Worm (Caenorhabditis elegans) whole organism, midembryonic: ENCODE data around the gene T12A2.3.

Experiments
- T22C8.4 ChIP-seq: fragments of 200-800 bp; sonication (Bioruptor generic); IDR thresholded peaks from 2 replicates; pipeline ENCODE4 v1.3.6; 2022; ENCODE audit warnings: missing genetic modification characterization, missing compliant biosample characterization
- cog-1 ChIP-seq: sonication (generic microtip); optimal IDR thresholded peaks from 2 replicates; lab custom pipeline; 2016; ENCODE audit warnings: missing genetic modification characterization, missing compliant biosample characterization
- flt-1 ChIP-seq: fragments of 200-800 bp; sonication (Bioruptor generic); IDR thresholded peaks from 2 replicates; pipeline ENCODE4 v1.3.6; 2022; ENCODE audit warnings: missing genetic modification characterization, missing compliant biosample characterization
- klf-2 ChIP-seq: fragments of 200-800 bp; sonication (Bioruptor generic); conservative IDR thresholded peaks from 2 replicates; pipeline ENCODE4 v1.3.6; 2022; ENCODE audit warnings: missing genetic modification reagents, missing genetic modification characterization, missing compliant biosample characterization
- med-1 ChIP-seq: sonication (generic microtip); optimal IDR thresholded peaks from 2 replicates; lab custom pipeline; 2017; ENCODE audit warnings: missing genetic modification characterization, mild to moderate bottlenecking, missing compliant biosample characterization, antibody characterized with exemption, missing genetic modification reagents; ENCODE audit not compliant: insufficient read depth
- ref-1 ChIP-seq: fragments of 200-800 bp; sonication (Bioruptor generic); conservative IDR thresholded peaks from 2 replicates; pipeline ENCODE4 v1.3.6; 2022; ENCODE audit warnings: missing genetic modification reagents, missing genetic modification characterization, missing compliant biosample characterization
- tab-1 ChIP-seq: fragments of 200-800 bp; sonication (Bioruptor generic); IDR thresholded peaks from 2 replicates; pipeline ENCODE4 v1.3.6; 2022; ENCODE audit warnings: missing genetic modification characterization, missing compliant biosample characterization
- ztf-23 ChIP-seq: fragments of 200-800 bp; sonication (Bioruptor generic); IDR thresholded peaks from 2 replicates; pipeline ENCODE4 v1.3.6; 2022; ENCODE audit warnings: missing genetic modification reagents, missing genetic modification characterization, missing compliant biosample characterization
- ztf-29 ChIP-seq: fragments of 200-800 bp; sonication (Bioruptor generic); IDR thresholded peaks from 2 replicates; pipeline ENCODE4 v1.3.6; 2022; ENCODE audit warnings: missing genetic modification reagents, missing genetic modification characterization, missing compliant biosample characterization

The T12A2.3 gene

DNA sequence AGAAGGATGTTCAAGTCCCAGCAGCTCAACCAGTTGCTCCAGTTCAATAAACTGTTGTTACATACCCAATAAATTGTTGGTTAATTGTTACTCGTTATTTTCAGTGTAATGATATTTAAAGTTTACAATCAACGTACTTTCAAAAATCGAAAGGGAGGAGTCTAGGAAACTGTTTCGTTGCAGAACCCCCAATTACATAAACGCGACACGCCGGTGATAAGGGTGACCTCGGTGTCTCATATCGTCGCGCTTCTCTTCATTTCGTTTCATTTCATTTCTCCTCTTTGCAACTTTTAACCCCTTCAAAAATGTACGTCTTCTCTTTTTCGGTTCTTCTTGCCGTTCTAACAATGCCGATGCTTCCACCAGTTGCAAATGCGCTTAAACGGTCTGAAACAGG lies 32.7 kb upstream of the T12A2.3 start, which contains the start of gene C23G10.2:
Gene C23G10.2 (plus strand): TSS at position 184 of the 400 bp plus-strand sequence.
- TF ChIP-seq T22C8.4 (no peak), med-1 (no peak), flt-1 (no peak), cog-1 (tag; lab: Kevin White, UChicago) (no peak), ref-1 (GFP tag; lab: Robert Waterston, UW) (no peak), ztf-23 (GFP tag; lab: Robert Waterston, UW) (no peak), tab-1 (GFP tag; lab: Robert Waterston, UW) (no peak), klf-2 (GFP tag; lab: Robert Waterston, UW) (no peak), ztf-29 (GFP tag; lab: Robert Waterston, UW) (no peak)

DNA sequence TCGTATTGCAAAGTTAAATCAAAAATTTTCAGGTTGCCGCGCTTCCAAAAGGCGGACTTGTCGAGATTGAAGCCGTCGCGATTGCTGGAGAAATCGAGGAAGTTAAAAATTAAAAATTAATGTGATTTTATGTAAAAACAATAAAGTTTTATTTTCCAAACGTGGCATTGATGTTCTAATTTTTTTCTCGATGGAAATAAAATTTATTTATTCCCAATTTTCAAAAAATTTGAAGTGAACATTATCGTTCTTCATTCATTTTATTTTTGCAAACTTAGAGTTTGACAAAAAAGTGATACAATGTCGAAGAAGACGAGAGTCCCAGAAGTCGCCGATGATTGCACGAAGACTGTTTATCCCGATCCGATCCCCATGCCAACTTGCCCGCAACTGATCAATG lies 31.6 kb upstream of the T12A2.3 start, which contains the start of gene C23G10.1:
Gene C23G10.1 (plus strand): TSS at position 301 of the 400 bp plus-strand sequence.
- TF ChIP-seq tab-1 (GFP tag; lab: Robert Waterston, UW) (no peak), T22C8.4 (no peak), ztf-29 (GFP tag; lab: Robert Waterston, UW) (no peak), cog-1 (tag; lab: Kevin White, UChicago) (no peak), ztf-23 (GFP tag; lab: Robert Waterston, UW) (no peak), klf-2 (GFP tag; lab: Robert Waterston, UW) (no peak), flt-1 (no peak), med-1 (no peak), ref-1 (GFP tag; lab: Robert Waterston, UW) (no peak)

DNA sequence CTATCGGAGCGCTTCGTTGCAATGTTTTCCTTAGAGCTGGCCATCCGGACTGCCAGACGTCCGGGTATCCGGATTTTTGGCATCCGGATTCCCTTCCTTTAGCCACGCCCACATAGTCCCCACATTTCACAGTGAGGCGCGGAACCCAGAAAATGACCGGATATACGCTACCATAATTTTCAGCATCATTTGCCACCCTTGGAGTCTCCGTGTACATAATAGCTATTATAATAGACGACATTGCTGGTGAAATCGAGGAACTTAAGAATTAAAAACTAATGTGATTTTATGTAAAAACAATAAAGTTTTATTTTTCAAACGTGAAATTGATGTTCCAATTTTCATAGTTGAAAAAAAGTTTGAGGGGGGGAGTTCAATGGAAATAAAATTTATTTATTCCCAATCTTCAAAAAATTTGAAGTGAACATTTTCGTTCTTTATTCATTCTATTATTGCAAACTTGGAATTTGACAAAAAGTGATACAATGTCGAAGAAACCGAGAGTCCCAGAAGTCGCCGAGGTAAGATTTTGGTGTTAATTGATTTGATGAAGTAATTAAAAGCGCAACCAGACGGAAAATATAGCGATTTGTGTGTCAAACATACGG lies 30.3 kb upstream of the T12A2.3 start:
- TF ChIP-seq T22C8.4 (no peak), ref-1 (GFP tag; lab: Robert Waterston, UW) (no peak), cog-1 (tag; lab: Kevin White, UChicago) (no peak), tab-1 (GFP tag; lab: Robert Waterston, UW) (no peak), ztf-23 (GFP tag; lab: Robert Waterston, UW) (no peak), med-1 (no peak), flt-1 (no peak), ztf-29 (GFP tag; lab: Robert Waterston, UW) (no peak), klf-2 (GFP tag; lab: Robert Waterston, UW) (no peak)

DNA sequence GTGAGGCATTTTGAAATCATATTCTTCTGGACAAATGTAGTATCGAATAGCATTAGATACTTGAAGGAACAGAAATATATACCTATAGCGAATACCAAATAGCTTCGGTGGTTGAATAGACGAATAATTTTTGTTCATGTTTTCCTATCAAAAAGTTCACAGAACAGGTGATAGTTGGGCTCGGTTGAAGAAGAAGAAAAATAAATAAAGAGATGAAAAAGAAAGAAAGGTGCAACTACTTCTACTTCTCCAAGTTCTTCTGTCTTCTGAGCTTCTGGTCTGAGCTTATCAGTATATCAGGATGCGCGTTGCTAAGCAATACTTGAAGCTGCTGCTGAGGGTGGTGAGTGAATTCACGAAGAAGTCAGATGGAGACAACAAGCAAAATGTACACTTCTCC lies 26.7 kb upstream of the T12A2.3 start, which contains the start of gene C23G10.10:
Gene C23G10.10 (minus strand): TSS at position 101 of the 400 bp plus-strand sequence.
- no peak for TF ChIP-seq tab-1 (GFP tag; lab: Robert Waterston, UW)
- TF ChIP-seq klf-2 (GFP tag; lab: Robert Waterston, UW), result no peak
- TF ChIP-seq med-1, result no peak
- no peak for TF ChIP-seq ztf-23 (GFP tag; lab: Robert Waterston, UW)
- TF ChIP-seq flt-1, result no peak
- TF ChIP-seq cog-1 (tag; lab: Kevin White, UChicago), result no peak
- TF ChIP-seq T22C8.4, result no peak
- no peak for TF ChIP-seq ztf-29 (GFP tag; lab: Robert Waterston, UW)
- TF ChIP-seq ref-1 (GFP tag; lab: Robert Waterston, UW), result no peak

DNA sequence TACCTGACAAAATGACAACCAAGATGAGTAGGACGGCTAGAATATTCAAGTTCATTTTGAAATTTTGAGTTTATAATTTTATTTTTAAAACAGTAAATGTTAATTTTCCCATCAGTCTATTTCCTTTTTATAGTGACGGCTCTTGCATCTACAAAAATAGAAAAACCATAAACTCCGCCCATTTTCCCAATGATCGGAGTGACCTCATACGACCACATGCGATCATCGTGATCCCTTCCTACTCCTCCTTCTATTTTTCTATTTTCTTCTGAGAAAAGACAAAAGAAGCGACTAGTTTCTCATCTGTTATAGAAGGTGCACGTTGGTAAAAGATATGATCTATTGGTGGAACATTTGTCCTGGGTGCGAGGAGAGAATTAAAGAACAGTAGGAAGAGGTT lies 25.2 kb upstream of the T12A2.3 start, which contains the start of gene C23G10.11:
Gene C23G10.11 (minus strand): TSS at position 101 of the 400 bp plus-strand sequence.
- no peak for TF ChIP-seq ztf-29 (GFP tag; lab: Robert Waterston, UW)
- TF ChIP-seq med-1, result no peak
- TF ChIP-seq ref-1 (GFP tag; lab: Robert Waterston, UW), result no peak
- TF ChIP-seq klf-2 (GFP tag; lab: Robert Waterston, UW), result no peak
- no peak for TF ChIP-seq tab-1 (GFP tag; lab: Robert Waterston, UW)
- no peak for TF ChIP-seq ztf-23 (GFP tag; lab: Robert Waterston, UW)
- no peak for TF ChIP-seq T22C8.4
- no peak for TF ChIP-seq flt-1
- TF ChIP-seq cog-1 (tag; lab: Kevin White, UChicago), result no peak

DNA sequence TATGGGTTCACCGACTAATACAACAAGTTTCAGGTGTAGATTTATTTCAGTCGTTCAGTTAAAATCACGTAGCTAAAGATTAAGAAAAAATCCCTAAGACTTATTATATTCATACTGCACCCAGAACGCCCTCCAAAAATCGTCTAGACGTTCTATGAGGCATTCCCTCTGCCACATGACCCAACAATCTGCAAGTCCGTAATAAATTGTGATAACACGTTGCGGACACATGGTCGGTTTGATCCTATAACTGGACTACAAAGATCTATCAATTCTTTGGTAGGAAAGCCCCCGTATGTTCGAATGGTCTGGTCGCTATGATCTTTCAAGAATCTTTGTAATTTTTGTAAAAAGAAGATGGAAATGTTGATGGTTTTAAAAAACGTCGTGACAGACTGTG lies 24.7 kb upstream of the T12A2.3 start:
- TF ChIP-seq flt-1, result no peak
- no peak for TF ChIP-seq klf-2 (GFP tag; lab: Robert Waterston, UW)
- no peak for TF ChIP-seq ztf-29 (GFP tag; lab: Robert Waterston, UW)
- no peak for TF ChIP-seq ref-1 (GFP tag; lab: Robert Waterston, UW)
- TF ChIP-seq cog-1 (tag; lab: Kevin White, UChicago), result no peak
- TF ChIP-seq tab-1 (GFP tag; lab: Robert Waterston, UW), result no peak
- TF ChIP-seq ztf-23 (GFP tag; lab: Robert Waterston, UW), result no peak
- TF ChIP-seq T22C8.4, result no peak
- no peak for TF ChIP-seq med-1

DNA sequence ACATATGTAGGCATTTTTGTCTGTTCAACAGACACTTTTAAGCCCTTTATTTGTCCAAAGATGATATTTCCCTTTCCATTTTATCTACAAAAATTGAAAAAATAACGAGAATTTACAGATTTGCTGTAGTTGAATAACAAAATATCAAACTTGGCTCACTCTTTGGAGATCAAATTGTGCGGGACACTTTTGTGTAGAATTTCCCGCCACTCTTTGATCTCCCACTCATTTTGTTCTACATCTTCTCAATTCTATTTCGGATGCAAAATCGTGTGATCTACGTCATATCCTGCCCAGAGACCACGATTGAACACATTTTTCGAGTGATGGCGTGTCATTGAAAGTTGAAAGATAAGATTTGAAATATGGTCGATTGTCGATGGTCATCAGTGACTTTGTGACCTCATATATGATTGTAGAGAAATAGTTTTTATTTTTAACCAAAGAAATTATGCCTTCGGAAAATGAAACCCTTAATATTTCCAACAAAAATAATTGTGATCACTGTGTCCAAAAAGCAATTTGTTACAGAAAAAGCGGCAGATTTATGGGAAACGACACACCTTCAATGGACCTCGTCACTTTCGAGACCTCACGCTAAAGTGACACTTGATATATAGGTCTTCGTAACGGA lies 23.7 kb upstream of the T12A2.3 start, which contains the start of gene hot-4:
Gene hot-4 (plus strand): TSS at position 584 of the 634 bp plus-strand sequence.
- no peak for TF ChIP-seq ref-1 (GFP tag; lab: Robert Waterston, UW)

DNA sequence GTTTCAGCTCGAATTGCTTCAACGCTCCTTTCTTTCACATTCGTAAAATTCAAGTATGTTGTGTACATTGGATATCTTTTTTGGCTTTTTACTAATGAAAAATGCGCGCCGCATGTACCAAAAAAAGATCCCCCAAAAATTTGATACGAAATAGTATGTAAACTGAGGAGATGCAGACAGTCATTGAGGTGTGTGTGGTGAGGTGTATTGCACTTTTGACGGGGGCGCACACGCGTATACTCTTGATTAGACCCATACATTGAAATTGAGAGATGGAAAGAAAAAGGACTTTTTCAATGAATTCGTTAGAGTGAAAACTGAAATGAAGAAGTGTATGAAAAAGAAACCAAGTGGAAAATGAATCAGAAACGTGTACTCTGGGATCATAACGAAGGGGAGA lies 19.2 kb upstream of the T12A2.3 start:
- no peak for TF ChIP-seq ref-1 (GFP tag; lab: Robert Waterston, UW)
- TF ChIP-seq ztf-23 (GFP tag; lab: Robert Waterston, UW), result no peak
- TF ChIP-seq med-1, result no peak

DNA sequence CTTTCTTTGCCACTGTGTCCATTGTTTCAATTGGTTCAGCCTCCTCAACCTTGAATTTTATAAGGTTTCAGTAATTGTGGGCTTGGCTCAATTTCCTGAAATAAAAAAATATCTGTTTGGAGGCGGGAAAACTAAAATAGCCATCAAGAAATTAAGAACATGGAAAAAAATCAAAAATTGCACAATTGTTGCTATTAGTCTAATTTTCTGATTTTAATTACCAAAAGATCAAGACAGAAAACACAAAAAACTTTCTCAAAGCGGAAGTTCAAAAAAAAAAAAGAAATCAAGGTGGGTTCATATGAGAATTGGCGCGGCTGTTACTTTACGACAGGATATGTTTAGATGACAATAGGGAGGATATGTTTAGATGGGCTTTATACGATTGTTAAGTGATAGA lies 9.8 kb upstream of the T12A2.3 start, which contains the start of gene esyt-2:
Gene esyt-2 (minus strand): TSS at position 101 of the 400 bp plus-strand sequence.
- no peak for TF ChIP-seq flt-1

DNA sequence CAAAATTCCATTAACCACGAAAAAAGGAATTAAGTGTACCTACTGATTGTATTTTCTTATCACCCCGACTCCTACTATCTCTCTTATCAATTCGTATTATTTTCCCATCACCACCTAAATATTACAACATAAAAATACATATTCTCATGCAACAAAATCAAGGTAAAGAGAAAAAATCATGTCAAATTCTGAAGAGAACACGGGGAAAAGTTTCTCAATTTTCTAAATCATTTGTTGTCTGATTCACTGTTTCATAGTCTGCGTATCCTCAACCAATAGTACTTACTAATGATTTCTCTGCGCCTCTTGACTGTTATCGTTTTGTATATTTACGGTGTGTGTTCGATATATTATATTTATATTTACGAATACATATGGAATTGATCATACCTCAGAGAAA lies 8.7 kb upstream of the T12A2.3 start:
- no peak for TF ChIP-seq tab-1 (GFP tag; lab: Robert Waterston, UW)
- TF ChIP-seq ztf-23 (GFP tag; lab: Robert Waterston, UW), result no peak
- no peak for TF ChIP-seq klf-2 (GFP tag; lab: Robert Waterston, UW)
- no peak for TF ChIP-seq cog-1 (tag; lab: Kevin White, UChicago)
- TF ChIP-seq T22C8.4, result no peak
- no peak for TF ChIP-seq ref-1 (GFP tag; lab: Robert Waterston, UW)
